Worm (Caenorhabditis elegans) whole organism, L2 larva: ENCODE results near the gene VZK822L.2.

Experiments used
- nhr-11 ChIP-seq: fragments of 150-350 bp; optimal IDR thresholded peaks from 2 replicates; lab custom pipeline; 2014; ENCODE audit warnings: missing biosample characterization, missing genetic modification characterization
- zag-1 ChIP-seq: fragments of 150-350 bp; optimal IDR thresholded peaks from 2 replicates; lab custom pipeline; 2014; ENCODE audit warnings: missing biosample characterization, missing genetic modification characterization
- ztf-11 ChIP-seq: sonication (generic microtip); optimal IDR thresholded peaks from 2 replicates; lab custom pipeline; 2017; ENCODE audit warnings: missing biosample characterization, missing genetic modification characterization

DNA sequence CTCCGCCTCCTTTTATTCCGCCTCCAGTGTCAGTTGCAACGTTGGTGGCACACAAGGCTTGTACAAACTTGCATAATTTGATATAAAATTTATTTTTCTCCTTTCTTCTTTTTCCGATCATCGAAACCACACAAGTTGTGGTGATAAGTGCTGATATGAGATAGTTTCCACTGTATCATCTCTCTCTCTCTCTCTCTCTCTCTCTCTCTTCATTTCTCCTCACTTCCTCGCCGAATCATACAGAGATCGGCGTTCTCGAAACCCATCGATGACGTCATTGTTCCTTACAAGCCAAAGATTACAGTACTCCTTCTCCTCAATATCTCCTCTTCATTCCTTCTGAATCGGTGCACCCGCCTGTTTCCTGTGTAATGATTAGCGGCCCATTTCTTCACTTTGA, 12.5 kb upstream of the VZK822L.2 start, which contains the start of gene nhr-43:
- TF ChIP-seq zag-1 (tag; lab: Kevin White, UChicago) (no peak), nhr-11 (tag; lab: Kevin White, UChicago) (no peak), ztf-11 (tag; lab: Kevin White, UChicago) (no peak)
